Fruit fly (Drosophila melanogaster): ENCODE results near the gene Aldh7A1.

- no peak for TF ChIP-seq CG8301 (tag; optimal IDR thresholded peaks at IDR 0.05)
- TF ChIP-seq CG15710 (tag; optimal IDR thresholded peaks at IDR 0.05) = no peak
- TF ChIP-seq gl (tag; optimal IDR thresholded peaks at IDR 0.05) = no peak
- TF ChIP-seq CG13204 (GFP tag; optimal IDR thresholded peaks at IDR 0.05) = no peak
- TF ChIP-seq CG32121 (GFP tag; IDR thresholded peaks at IDR 0.05) = no peak
- no peak for TF ChIP-seq Snoo (tag; optimal IDR thresholded peaks at IDR 0.05)
- TF ChIP-seq D1 (tag; optimal IDR thresholded peaks at IDR 0.05) = no peak
- no peak for TF ChIP-seq fd96Ca (GFP tag; IDR thresholded peaks at IDR 0.05)
Measured at dm6 chr3L:19291465-19292413, 23.0 kb upstream of the Aldh7A1 start.
